Worm (Caenorhabditis elegans) whole organism, young adult: ENCODE results near the gene Y71H2B.8.

ENCODE experiments used
- B0261.1 ChIP-seq: sonication (generic microtip); optimal IDR thresholded peaks from 2 replicates; lab custom pipeline; 2016; ENCODE audit warnings: mild to moderate bottlenecking, missing genetic modification characterization, moderate library complexity, missing compliant biosample characterization
- C17E4.6 ChIP-seq: fragments of 200-800 bp; sonication (Bioruptor generic); IDR thresholded peaks from 2 replicates; pipeline ENCODE4 v1.3.6; 2022; ENCODE audit warnings: missing genetic modification reagents, missing genetic modification characterization, missing compliant biosample characterization
- F10E7.11 ChIP-seq: sonication (generic microtip); optimal IDR thresholded peaks from 2 replicates; lab custom pipeline; 2017; ENCODE audit warnings: mild to moderate bottlenecking, missing genetic modification characterization, moderate library complexity, missing compliant biosample characterization
- F23B12.7 ChIP-seq: sonication (generic microtip); optimal IDR thresholded peaks from 2 replicates; lab custom pipeline; 2017; ENCODE audit warnings: missing genetic modification characterization, mild to moderate bottlenecking, missing compliant biosample characterization, antibody characterized with exemption, moderate library complexity; ENCODE audit not compliant: insufficient read depth
- F33H1.4 ChIP-seq: fragments of 200-800 bp; sonication (Bioruptor generic); IDR thresholded peaks from 2 replicates; pipeline ENCODE4 v1.3.6; 2022; ENCODE audit warnings: missing genetic modification reagents, missing genetic modification characterization, missing compliant biosample characterization
- F49E8.2 ChIP-seq: sonication (generic microtip); optimal IDR thresholded peaks from 3 replicates; lab custom pipeline; 2017; ENCODE audit warnings: missing genetic modification characterization, mild to moderate bottlenecking, missing compliant biosample characterization, antibody characterized with exemption, moderate library complexity; ENCODE audit not compliant: insufficient read depth
- T07F8.4 ChIP-seq: sonication (generic microtip); optimal IDR thresholded peaks from 2 replicates; lab custom pipeline; 2016; ENCODE audit warnings: mild to moderate bottlenecking, missing genetic modification characterization, moderate library complexity, missing compliant biosample characterization
- Y53F4B.3 ChIP-seq: fragments of 200-800 bp; sonication (Bioruptor generic); IDR thresholded peaks from 2 replicates; pipeline ENCODE4 v1.3.6; 2022; ENCODE audit warnings: missing genetic modification reagents, missing genetic modification characterization, missing compliant biosample characterization
- Y56A3A.18 ChIP-seq: fragments of 200-800 bp; sonication (Bioruptor generic); IDR thresholded peaks from 2 replicates; pipeline ENCODE4 v1.3.6; 2022; ENCODE audit warnings: missing genetic modification reagents, missing genetic modification characterization, missing compliant biosample characterization
- ama-1 ChIP-seq, 3 experiments: fragments of 150-350 bp in 1 of 3; sonication (generic microtip) in 2 of 3; optimal IDR thresholded peaks; 2 replicates each; lab custom pipeline; 2014 to 2018; ENCODE audit warnings: missing biosample characterization in 2 of 3, missing genetic modification characterization in 2 of 3, missing genetic modification reagents in 2 of 3
- aptf-2 ChIP-seq: fragments of 200-800 bp; sonication (Bioruptor generic); conservative IDR thresholded peaks from 2 replicates; pipeline ENCODE4 v1.3.6; 2022; ENCODE audit warnings: missing genetic modification reagents, missing genetic modification characterization, missing compliant biosample characterization
- attf-3 ChIP-seq: fragments of 200-800 bp; sonication (Bioruptor generic); conservative IDR thresholded peaks from 2 replicates; pipeline ENCODE4 v1.3.6; 2022; ENCODE audit warnings: missing genetic modification reagents, missing genetic modification characterization, missing compliant biosample characterization
- attf-6 ChIP-seq: fragments of 200-800 bp; sonication (Bioruptor generic); IDR thresholded peaks from 2 replicates; pipeline ENCODE4 v1.3.6; 2022; ENCODE audit warnings: missing genetic modification reagents, missing genetic modification characterization, missing compliant biosample characterization
- bed-1 ChIP-seq: fragments of 200-800 bp; sonication (Bioruptor generic); IDR thresholded peaks from 2 replicates; pipeline ENCODE4 v1.3.6; 2022; ENCODE audit warnings: missing genetic modification reagents, missing genetic modification characterization, missing compliant biosample characterization
- cebp-1 ChIP-seq, 2 experiments: fragments of 200-800 bp in 1 of 2; sonication (Bioruptor generic) in 1 of 2; sonication (generic microtip) in 1 of 2; IDR thresholded peaks in 1 of 2; optimal IDR thresholded peaks in 1 of 2; 2 replicates each; pipeline versions ENCODE4 v1.3.6 to Lab custom; 2017 to 2022; ENCODE audit warnings: missing compliant biosample characterization in 2 of 2, missing genetic modification characterization in 2 of 2, mild to moderate bottlenecking in 1 of 2, missing genetic modification reagents in 1 of 2, moderate library complexity in 1 of 2
- die-1 ChIP-seq: sonication (generic microtip); optimal IDR thresholded peaks from 2 replicates; lab custom pipeline; 2016; ENCODE audit warnings: missing genotype, mild to moderate bottlenecking, missing genetic modification characterization, missing compliant biosample characterization
- ekl-4 ChIP-seq: fragments of 200-800 bp; sonication (Bioruptor generic); IDR thresholded peaks from 2 replicates; pipeline ENCODE4 v1.3.6; 2022; ENCODE audit warnings: missing genetic modification reagents, missing genetic modification characterization, missing compliant biosample characterization
- hlh-26 ChIP-seq: fragments of 200-800 bp; sonication (Bioruptor generic); conservative IDR thresholded peaks from 2 replicates; pipeline ENCODE4 v1.3.6; 2022; ENCODE audit warnings: missing genetic modification reagents, missing genetic modification characterization, missing compliant biosample characterization
- hsf-1 ChIP-seq: fragments of 200-800 bp; sonication (Bioruptor generic); IDR thresholded peaks from 2 replicates; pipeline ENCODE4 v1.3.6; 2022; ENCODE audit warnings: missing genetic modification reagents, missing genetic modification characterization, missing compliant biosample characterization
- lag-1 ChIP-seq: fragments of 200-800 bp; sonication (Bioruptor generic); IDR thresholded peaks from 2 replicates; pipeline ENCODE4 v1.3.6; 2022; ENCODE audit warnings: missing genetic modification reagents, missing genetic modification characterization, missing compliant biosample characterization
- let-526 ChIP-seq: fragments of 200-800 bp; sonication (Bioruptor generic); IDR thresholded peaks from 2 replicates; pipeline ENCODE4 v1.3.6; 2022; ENCODE audit warnings: missing genetic modification reagents, missing genetic modification characterization, missing compliant biosample characterization
- lin-35 ChIP-seq, 3 experiments: fragments of 150-350 bp in 2 of 3; sonication (generic microtip) in 1 of 3; optimal IDR thresholded peaks; 2 replicates each; lab custom pipeline; 2014 to 2018; ENCODE audit warnings: missing biosample characterization in 3 of 3, missing genetic modification characterization in 3 of 3, missing genetic modification reagents in 3 of 3
- madf-3 ChIP-seq: fragments of 200-800 bp; sonication (Bioruptor generic); IDR thresholded peaks from 2 replicates; pipeline ENCODE4 v1.3.6; 2022; ENCODE audit warnings: missing genetic modification reagents, missing genetic modification characterization, missing compliant biosample characterization
- mes-4 ChIP-seq: sonication (generic microtip); optimal IDR thresholded peaks from 2 replicates; lab custom pipeline; 2016; ENCODE audit warnings: missing genotype, missing genetic modification characterization, missing compliant biosample characterization
- nhr-120 ChIP-seq: fragments of 200-800 bp; sonication (Bioruptor generic); IDR thresholded peaks from 2 replicates; pipeline ENCODE4 v1.3.6; 2022; ENCODE audit warnings: missing genetic modification characterization, missing compliant biosample characterization
- pha-4 ChIP-seq: fragments of 150-350 bp; sonication (generic microtip); optimal IDR thresholded peaks from 2 replicates; lab custom pipeline; 2014; ENCODE audit warnings: missing biosample characterization, missing genetic modification reagents, missing genetic modification characterization
- rec-8 ChIP-seq, 2 experiments: sonication (generic microtip); optimal IDR thresholded peaks; 2 replicates each; lab custom pipeline; 2016; ENCODE audit warnings: mild to moderate bottlenecking in 2 of 2, missing genetic modification characterization in 2 of 2, missing genetic modification reagents in 2 of 2, missing genotype in 2 of 2, missing biosample characterization in 1 of 2, missing compliant biosample characterization in 1 of 2, moderate library complexity in 1 of 2
- rpc-1 ChIP-seq, 2 experiments: fragments of 150-350 bp in 1 of 2; sonication (generic microtip) in 1 of 2; optimal IDR thresholded peaks; 2 replicates each; lab custom pipeline; 2014 to 2018; ENCODE audit warnings: missing biosample characterization in 1 of 2, missing genetic modification characterization in 1 of 2, missing genetic modification reagents in 1 of 2, missing genotype in 1 of 2
- sdz-38 ChIP-seq: sonication (generic microtip); optimal IDR thresholded peaks from 2 replicates; lab custom pipeline; 2016; ENCODE audit warnings: missing genotype, missing genetic modification characterization, missing compliant biosample characterization
- snpc-1.1 ChIP-seq: sonication (generic microtip); optimal IDR thresholded peaks from 2 replicates; lab custom pipeline; 2017; ENCODE audit warnings: missing genetic modification characterization, mild to moderate bottlenecking, missing compliant biosample characterization, antibody characterized with exemption, moderate library complexity, missing genotype, missing genetic modification reagents; ENCODE audit not compliant: insufficient read depth
- snpc-3.4 ChIP-seq: sonication (generic microtip); optimal IDR thresholded peaks from 2 replicates; lab custom pipeline; 2017; ENCODE audit warnings: missing genetic modification characterization, mild to moderate bottlenecking, missing compliant biosample characterization, antibody characterized with exemption, moderate library complexity, missing genotype, missing genetic modification reagents
- unc-130 ChIP-seq: sonication (generic microtip); optimal IDR thresholded peaks from 2 replicates; lab custom pipeline; 2016; ENCODE audit warnings: missing genetic modification reagents, missing genetic modification characterization, missing compliant biosample characterization
- unc-62 ChIP-seq: fragments of 150-350 bp; optimal IDR thresholded peaks from 2 replicates; lab custom pipeline; 2014; ENCODE audit warnings: missing biosample characterization, missing genetic modification reagents, missing genetic modification characterization
- ztf-25 ChIP-seq: fragments of 200-800 bp; sonication (Bioruptor generic); IDR thresholded peaks from 2 replicates; pipeline ENCODE4 v1.3.6; 2022; ENCODE audit warnings: missing genetic modification reagents, missing genetic modification characterization, missing compliant biosample characterization

Y71H2B.8 gene

DNA sequence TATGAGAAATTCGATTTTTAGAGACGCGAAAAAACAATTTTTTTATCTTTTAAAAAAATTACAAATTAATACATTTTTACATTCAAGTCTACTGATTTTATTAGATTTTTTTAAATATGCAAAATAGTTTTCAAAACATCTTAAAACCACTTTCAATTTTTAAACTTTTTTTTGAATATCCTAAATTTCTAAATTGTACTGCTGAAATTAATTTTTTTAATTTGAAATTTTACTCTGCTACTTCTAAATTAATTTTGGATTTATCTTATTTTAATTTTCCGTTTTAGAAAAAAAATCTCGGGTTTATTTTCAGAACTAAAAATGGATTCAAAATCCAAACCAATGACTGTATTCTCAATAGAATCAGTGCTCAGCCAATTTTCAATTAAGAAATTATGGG, at the start of gene Y71H2B.8:
Y71H2B.8 (plus strand) TSS at position 301 of the 400 bp plus-strand sequence.
- TF ChIP-seq rpc-1 (optimal IDR thresholded peaks at IDR 0.05; lab: Kevin White, UChicago) = no peak
- TF ChIP-seq rpc-1 (tag; optimal IDR thresholded peaks at IDR 0.05; lab: Kevin White, UChicago) = no peak
- TF ChIP-seq unc-130 = no peak
- TF ChIP-seq ztf-25 (GFP tag; lab: Robert Waterston, UW) = no peak
- no peak for TF ChIP-seq snpc-1.1 (tag; lab: Kevin White, UChicago)
- no peak for TF ChIP-seq mes-4 (tag; lab: Kevin White, UChicago)
- TF ChIP-seq ekl-4 (GFP tag; lab: Robert Waterston, UW) = no peak
- TF ChIP-seq F33H1.4 (GFP tag; lab: Robert Waterston, UW) = no peak
- no peak for TF ChIP-seq hsf-1 (GFP tag; lab: Robert Waterston, UW)
- no peak for TF ChIP-seq T07F8.4 (tag; lab: Kevin White, UChicago)
- no peak for TF ChIP-seq nhr-120
- no peak for TF ChIP-seq bed-1 (GFP tag; lab: Robert Waterston, UW)
- no peak for TF ChIP-seq ama-1 (optimal IDR thresholded peaks at IDR 0.05; lab: Kevin White, UChicago)
- no peak for TF ChIP-seq ama-1 (GFP tag; optimal IDR thresholded peaks at IDR 0.05; lab: Kevin White, UChicago)
- TF ChIP-seq attf-3 (GFP tag; lab: Robert Waterston, UW) = no peak
- no peak for TF ChIP-seq aptf-2 (GFP tag; lab: Robert Waterston, UW)
- no peak for TF ChIP-seq let-526 (GFP tag; lab: Robert Waterston, UW)
- no peak for TF ChIP-seq F23B12.7 (tag; lab: Kevin White, UChicago)
- TF ChIP-seq sdz-38 (tag; lab: Kevin White, UChicago) = no peak
- no peak for TF ChIP-seq unc-62 (GFP tag; lab: Kevin White, UChicago)

DNA sequence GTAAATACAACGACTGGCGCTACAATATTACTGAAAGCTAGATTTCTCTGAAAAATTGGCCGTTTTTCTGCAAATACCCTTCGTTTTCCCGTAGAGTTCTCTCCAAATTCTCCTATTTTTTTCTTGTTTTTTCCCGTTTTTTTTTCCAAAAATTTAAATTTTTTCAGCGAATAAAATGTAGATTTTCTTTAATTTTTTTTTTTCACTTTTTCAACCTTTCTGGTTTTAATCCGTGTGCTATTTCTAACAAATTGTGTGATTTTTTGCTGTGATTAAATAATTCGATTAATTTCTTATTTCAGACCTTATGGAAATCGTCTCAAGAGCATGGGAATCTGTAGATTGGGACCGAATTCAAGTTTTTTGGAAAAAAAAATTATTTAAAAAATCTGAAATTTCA, 48.8 kb upstream of the Y71H2B.8 start, which contains the start of gene cone-1:
cone-1 (plus strand) TSS at position 301 of the 400 bp plus-strand sequence.
- TF ChIP-seq aptf-2 (GFP tag; lab: Robert Waterston, UW) (no peak), F49E8.2 (tag; lab: Kevin White, UChicago) (no peak), lin-35 (GFP tag; optimal IDR thresholded peaks at IDR 0.05; lab: Kevin White, UChicago) (no peak), snpc-3.4 (no peak), hlh-26 (GFP tag; lab: Robert Waterston, UW) (no peak), rec-8 (tag; optimal IDR thresholded peaks at IDR 0.05; lab: Kevin White, UChicago) (no peak), attf-6 (GFP tag; lab: Robert Waterston, UW) (no peak), pha-4 (tag; lab: Kevin White, UChicago) (no peak), madf-3 (GFP tag; lab: Robert Waterston, UW) (no peak), Y56A3A.18 (GFP tag; lab: Robert Waterston, UW) (no peak), Y53F4B.3 (no peak), B0261.1 (tag; lab: Kevin White, UChicago) (no peak), mes-4 (tag; lab: Kevin White, UChicago) (no peak), C17E4.6 (GFP tag; lab: Robert Waterston, UW) (no peak), die-1 (no peak), F10E7.11 (tag; lab: Kevin White, UChicago) (no peak), F33H1.4 (GFP tag; lab: Robert Waterston, UW) (no peak), cebp-1 (GFP tag; IDR thresholded peaks at IDR 0.05; lab: Robert Waterston, UW) (no peak), cebp-1 (tag; optimal IDR thresholded peaks at IDR 0.05; lab: Kevin White, UChicago) (no peak), lag-1 (GFP tag; lab: Robert Waterston, UW) (no peak)
